Worm (Caenorhabditis elegans): ENCODE data around the gene R10D12.7.

- TF ChIP-seq blmp-1 (tag; optimal IDR thresholded peaks at IDR 0.05) (no peak), nhr-76 (tag; optimal IDR thresholded peaks at IDR 0.05) (no peak)
Measured at ce11 chrV:13923851-13924250, 26.0 kb upstream of the R10D12.7 start, which contains the start of gene srxa-11.
